Worm (Caenorhabditis elegans) whole organism, early embryonic: ENCODE measurements around the gene taf-9.

Experiments used
- ets-7 ChIP-seq: sonication (generic microtip); optimal IDR thresholded peaks from 2 replicates; lab custom pipeline; 2016; ENCODE audit warnings: missing genotype, missing genetic modification characterization, missing compliant biosample characterization
- flt-1 ChIP-seq: fragments of 200-800 bp; sonication (Bioruptor generic); IDR thresholded peaks from 2 replicates; pipeline ENCODE4 v1.3.6; 2022; ENCODE audit warnings: missing genetic modification characterization, missing compliant biosample characterization
- hnd-1 ChIP-seq: sonication (generic microtip); optimal IDR thresholded peaks from 2 replicates; lab custom pipeline; 2016; ENCODE audit warnings: missing genetic modification characterization, missing compliant biosample characterization
- scrt-1 ChIP-seq: fragments of 200-800 bp; sonication (Bioruptor generic); IDR thresholded peaks from 2 replicates; pipeline ENCODE4 v1.3.6; 2022; ENCODE audit warnings: missing genetic modification characterization, missing compliant biosample characterization

DNA sequence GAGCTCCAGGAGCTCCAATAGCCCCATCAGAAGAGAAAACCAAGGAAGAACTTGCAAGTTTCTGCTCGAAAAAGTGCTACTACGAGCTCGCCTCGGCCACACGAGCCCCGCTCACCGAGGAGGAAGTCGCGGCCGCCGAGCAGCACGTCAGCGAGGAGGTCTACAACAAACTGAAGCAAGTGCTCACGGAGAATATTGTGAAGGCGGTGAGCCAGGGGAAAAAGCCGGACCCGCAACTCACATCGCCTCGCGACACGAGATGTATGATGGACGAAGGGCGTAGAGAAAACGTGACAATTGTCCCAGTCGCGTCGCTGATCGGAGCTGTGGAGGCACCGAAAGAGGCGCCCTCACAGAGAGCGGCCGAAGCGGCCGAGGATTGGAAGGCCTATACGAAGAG is 28.6 kb downstream of the taf-9 start:
- TF ChIP-seq hnd-1 (tag; lab: Kevin White, UChicago): no peak
- TF ChIP-seq ets-7 (tag; lab: Kevin White, UChicago): no peak
- no peak for TF ChIP-seq scrt-1 (GFP tag; lab: Robert Waterston, UW)
- TF ChIP-seq flt-1 (GFP tag; lab: Robert Waterston, UW): no peak
